Worm (Caenorhabditis elegans): Measurements from ENCODE around the gene trcs-1.

The trcs-1 gene

DNA sequence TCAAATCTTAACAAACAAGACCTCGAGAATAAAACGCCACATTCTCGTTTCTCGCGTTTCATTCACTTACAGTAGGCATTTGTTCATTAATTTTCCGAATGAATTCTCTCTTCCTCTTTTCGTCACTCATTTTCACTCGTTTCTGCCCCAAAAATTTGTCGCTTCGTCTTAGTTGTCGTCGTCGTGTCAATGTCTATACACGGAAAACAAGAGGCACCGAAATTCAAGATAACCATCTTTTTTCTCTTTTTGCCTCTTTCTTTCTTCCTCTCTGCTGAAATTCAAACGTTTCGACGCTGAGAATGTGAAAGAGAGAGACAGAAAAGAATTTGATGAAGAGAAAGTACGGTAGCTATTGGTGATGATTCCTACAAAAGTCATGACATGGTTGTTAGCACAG lies 29.4 kb upstream of the trcs-1 start (continued):
- peak; percentile 48 for TF ChIP-seq nhr-25 (tag; optimal IDR thresholded peaks at IDR 0.05)
- TF ChIP-seq R02D3.7 (tag; optimal IDR thresholded peaks at IDR 0.05): no peak
- no peak for TF ChIP-seq unc-55 (GFP tag; optimal IDR thresholded peaks at IDR 0.05)
- no peak for TF ChIP-seq sma-9 (GFP tag; optimal IDR thresholded peaks at IDR 0.05)
- TF ChIP-seq sma-9 (tag; optimal IDR thresholded peaks at IDR 0.05): no peak
- no peak for TF ChIP-seq Y55F3AM.14 (GFP tag; optimal IDR thresholded peaks at IDR 0.05)
- no peak for TF ChIP-seq lin-11 (tag; optimal IDR thresholded peaks at IDR 0.05)
- no peak for TF ChIP-seq ZK546.5 (tag; optimal IDR thresholded peaks at IDR 0.05)
- no peak for TF ChIP-seq fos-1 (tag; optimal IDR thresholded peaks at IDR 0.05)
- no peak for TF ChIP-seq sma-3 (GFP tag; optimal IDR thresholded peaks at IDR 0.05)
- no peak for TF ChIP-seq nhr-11 (tag; optimal IDR thresholded peaks at IDR 0.05)
- no peak for TF ChIP-seq ama-1 (optimal IDR thresholded peaks at IDR 0.05)

DNA sequence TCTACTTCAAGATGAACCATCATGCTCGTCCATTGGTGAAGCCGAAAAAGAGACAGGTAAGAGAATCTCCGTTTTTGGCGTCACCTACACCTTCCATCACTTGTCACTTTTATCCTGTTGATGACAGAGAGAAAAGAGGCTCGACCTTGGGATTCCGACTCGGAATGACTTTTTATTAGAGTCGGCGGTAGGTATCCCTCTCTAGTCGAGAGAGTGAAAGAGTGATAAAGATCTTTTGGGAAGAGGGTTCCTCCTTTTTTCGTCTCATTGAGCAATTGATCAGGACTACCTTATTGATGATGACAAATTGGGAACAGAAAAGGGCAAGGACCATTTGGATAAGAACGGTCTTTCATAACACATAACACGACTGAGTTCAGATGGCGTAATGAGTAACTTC lies 28.7 kb upstream of the trcs-1 start:
- TF ChIP-seq sma-3 (GFP tag; optimal IDR thresholded peaks at IDR 0.05): no peak
- TF ChIP-seq unc-62 (GFP tag; optimal IDR thresholded peaks at IDR 0.05): no peak
- TF ChIP-seq ceh-16 (tag; optimal IDR thresholded peaks at IDR 0.05): peak; percentile 25
- TF ChIP-seq nhr-23 (tag; optimal IDR thresholded peaks at IDR 0.05): peak; percentile 88
- TF ChIP-seq alr-1 (tag; optimal IDR thresholded peaks at IDR 0.05): no peak
- peak; percentile 85 for TF ChIP-seq elt-1 (tag; optimal IDR thresholded peaks at IDR 0.05)

DNA sequence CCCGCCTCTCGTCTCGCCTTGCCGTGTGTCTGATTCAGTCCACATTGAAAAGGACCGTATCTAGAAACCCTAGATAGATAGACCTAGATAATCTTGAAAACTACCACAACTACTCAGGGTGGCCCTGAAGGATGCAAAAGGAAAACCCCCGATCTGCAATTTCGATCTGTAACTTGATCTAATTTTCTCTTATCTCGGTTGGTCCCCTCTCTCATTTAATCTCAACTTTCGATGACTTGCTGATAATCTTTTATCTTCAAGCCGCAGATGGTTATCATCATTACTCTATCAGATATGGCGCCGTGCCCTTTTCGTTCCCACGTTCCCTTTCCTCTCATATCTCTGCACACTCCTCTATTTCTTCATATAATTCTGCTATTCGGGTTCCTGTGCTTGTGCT lies 26.9 kb upstream of the trcs-1 start:
- TF ChIP-seq ceh-82 (tag; optimal IDR thresholded peaks at IDR 0.05) (no peak), nhr-77 (tag; optimal IDR thresholded peaks at IDR 0.05) (no peak), C34F6.9 (tag; optimal IDR thresholded peaks at IDR 0.05) (no peak), elt-3 (tag; optimal IDR thresholded peaks at IDR 0.05) (no peak), ceh-16 (tag; optimal IDR thresholded peaks at IDR 0.05) (peak; percentile 98), gmeb-1 (tag; optimal IDR thresholded peaks at IDR 0.05) (no peak), nhr-129 (tag; optimal IDR thresholded peaks at IDR 0.05) (no peak), elt-1 (tag; optimal IDR thresholded peaks at IDR 0.05) (peak; percentile 100), mbf-1 (tag; optimal IDR thresholded peaks at IDR 0.05) (no peak), sma-9 (GFP tag; optimal IDR thresholded peaks at IDR 0.05) (peak; percentile 94), sma-9 (tag; optimal IDR thresholded peaks at IDR 0.05) (no peak), mdl-1 (tag; optimal IDR thresholded peaks at IDR 0.05) (no peak), zag-1 (tag; optimal IDR thresholded peaks at IDR 0.05) (no peak), lin-39 (tag; optimal IDR thresholded peaks at IDR 0.05) (no peak), ama-1 (optimal IDR thresholded peaks at IDR 0.05) (no peak), alr-1 (tag; optimal IDR thresholded peaks at IDR 0.05) (no peak), mab-5 (tag; optimal IDR thresholded peaks at IDR 0.05) (no peak), lsy-2 (tag; optimal IDR thresholded peaks at IDR 0.05) (peak in 1 of 2 experiments; percentile 30), snpc-4 (tag; optimal IDR thresholded peaks at IDR 0.05) (no peak), ztf-11 (tag; optimal IDR thresholded peaks at IDR 0.05) (no peak), egl-27 (tag; optimal IDR thresholded peaks at IDR 0.05) (peak; percentile 86), unc-39 (tag; optimal IDR thresholded peaks at IDR 0.05) (no peak), ZK546.5 (tag; optimal IDR thresholded peaks at IDR 0.05) (no peak), lin-13 (GFP tag; optimal IDR thresholded peaks at IDR 0.05) (no peak), nhr-12 (tag; optimal IDR thresholded peaks at IDR 0.05) (no peak), skn-1 (tag; optimal IDR thresholded peaks at IDR 0.05) (no peak), nhr-11 (tag; optimal IDR thresholded peaks at IDR 0.05) (no peak), sem-4 (tag; optimal IDR thresholded peaks at IDR 0.05) (peak; percentile 70), nhr-6 (tag; optimal IDR thresholded peaks at IDR 0.05) (no peak), nhr-237 (tag; optimal IDR thresholded peaks at IDR 0.05) (no peak), unc-62 (GFP tag; optimal IDR thresholded peaks at IDR 0.05) (no peak), nhr-21 (tag; optimal IDR thresholded peaks at IDR 0.05) (no peak), crh-2 (tag; optimal IDR thresholded peaks at IDR 0.05) (peak; percentile 27), nhr-25 (tag; optimal IDR thresholded peaks at IDR 0.05) (peak; percentile 84), sma-3 (GFP tag; optimal IDR thresholded peaks at IDR 0.05) (peak; percentile 31), nhr-10 (tag; optimal IDR thresholded peaks at IDR 0.05) (no peak), nhr-23 (tag; optimal IDR thresholded peaks at IDR 0.05) (peak; percentile 100), fos-1 (tag; optimal IDR thresholded peaks at IDR 0.05) (no peak), Y55F3AM.14 (GFP tag; optimal IDR thresholded peaks at IDR 0.05) (no peak), blmp-1 (tag; optimal IDR thresholded peaks at IDR 0.05; ENCODE audit: insufficient read depth) (peak; percentile 63), peb-1 (tag; optimal IDR thresholded peaks at IDR 0.05) (no peak), R02D3.7 (tag; optimal IDR thresholded peaks at IDR 0.05) (no peak), F13H6.1 (tag; optimal IDR thresholded peaks at IDR 0.05) (no peak), aly-2 (tag; optimal IDR thresholded peaks at IDR 0.05) (no peak), lin-11 (tag; optimal IDR thresholded peaks at IDR 0.05) (no peak), ztf-4 (tag; optimal IDR thresholded peaks at IDR 0.05) (no peak), unc-55 (GFP tag; optimal IDR thresholded peaks at IDR 0.05) (no peak)

Data from whole organism, L2 larva.